Fruit fly (Drosophila melanogaster): ENCODE data around the gene GlcAT-S.
A peak's percentile ranks its signal among the peaks of the same experiment; 100 is the strongest.

Gene GlcAT-S

DNA sequence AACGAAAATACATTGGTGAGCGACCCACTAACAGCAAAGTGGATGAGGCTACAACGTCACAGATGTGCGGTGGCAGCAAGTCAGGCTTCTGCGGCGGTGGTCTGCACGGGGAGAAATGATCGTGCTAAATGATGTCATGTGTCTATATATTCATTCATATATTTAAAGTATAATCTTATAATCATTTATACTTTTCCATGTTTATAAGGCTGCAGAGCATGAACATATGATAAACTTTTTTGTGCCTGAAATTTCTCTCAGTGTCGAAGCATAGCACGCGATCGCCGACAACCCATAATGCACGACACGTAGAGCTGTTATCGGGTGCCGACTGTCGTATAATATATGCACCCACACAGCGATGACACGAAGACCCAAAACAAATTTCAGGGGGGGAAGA is 17.9 kb upstream of the GlcAT-S start (continued):
- TF ChIP-seq CG32772 (GFP tag; IDR thresholded peaks at IDR 0.05) (peak; percentile 81), Oli (tag; optimal IDR thresholded peaks at IDR 0.05) (peak; percentile 67), repo (GFP tag; optimal IDR thresholded peaks at IDR 0.05) (no peak), NC2α (GFP tag; optimal IDR thresholded peaks at IDR 0.05) (no peak), Atf6 (GFP tag; IDR thresholded peaks at IDR 0.05) (peak; percentile 28; the same call in 1 of the 2 replicates), CG14050 (GFP tag; IDR thresholded peaks at IDR 0.05) (peak; percentile 59; the same call in 2 of the 3 replicates), Drgx (GFP tag; IDR thresholded peaks at IDR 0.05) (no peak; the same call in none of the 2 replicates), Hr78 (GFP tag; optimal IDR thresholded peaks at IDR 0.05) (peak in 1 of 2 experiments; percentile 15), CG17829 (tag; optimal IDR thresholded peaks at IDR 0.05) (peak; percentile 84), CG8478 (optimal IDR thresholded peaks at IDR 0.05) (no peak), Mad (GFP tag; optimal IDR thresholded peaks at IDR 0.05) (no peak), CG31441 (GFP tag; IDR thresholded peaks at IDR 0.05) (peak; percentile 69), CG30020 (tag; optimal IDR thresholded peaks at IDR 0.05) (no peak), CG10274 (GFP tag; optimal IDR thresholded peaks at IDR 0.05) (no peak), chinmo (GFP tag; IDR thresholded peaks at IDR 0.05; ENCODE audit: partially characterized antibody) (no peak), CG11696 (GFP tag; IDR thresholded peaks at IDR 0.05) (no peak), kay (GFP tag; optimal IDR thresholded peaks at IDR 0.05) (no peak), tgo (GFP tag; IDR thresholded peaks at IDR 0.05) (peak; percentile 74), gt (GFP tag; IDR thresholded peaks at IDR 0.05) (peak; percentile 72), CG9797 (GFP tag; optimal IDR thresholded peaks at IDR 0.05) (no peak), sima (GFP tag; optimal IDR thresholded peaks at IDR 0.05) (no peak), inv (GFP tag; IDR thresholded peaks at IDR 0.05; ENCODE audit: partially characterized antibody) (no peak), pb (GFP tag; optimal IDR thresholded peaks at IDR 0.05) (no peak), Six4 (GFP tag; optimal IDR thresholded peaks at IDR 0.05) (peak; percentile 39), gcm2 (GFP tag; optimal IDR thresholded peaks at IDR 0.05) (peak; percentile 17), CG8924 (tag; optimal IDR thresholded peaks at IDR 0.05) (peak; percentile 73), HLH3B (GFP tag; IDR thresholded peaks at IDR 0.05) (peak; percentile 75), lbe (GFP tag; optimal IDR thresholded peaks at IDR 0.05) (no peak), gcm (GFP tag; optimal IDR thresholded peaks at IDR 0.05) (peak; percentile 78), CG15514 (GFP tag; optimal IDR thresholded peaks at IDR 0.05) (no peak), chm (GFP tag; IDR thresholded peaks at IDR 0.05) (peak; percentile 84), dysf (GFP tag; IDR thresholded peaks at IDR 0.05) (peak; percentile 67), Pdp1 (GFP tag; optimal IDR thresholded peaks at IDR 0.05) (peak in 1 of 2 experiments; percentile 1), CG11723 (GFP tag; optimal IDR thresholded peaks at IDR 0.05) (peak; percentile 21), Spps (tag; optimal IDR thresholded peaks at IDR 0.05) (peak; percentile 70), HHEX (GFP tag; optimal IDR thresholded peaks at IDR 0.05) (peak; percentile 8), CG6854 (GFP tag; optimal IDR thresholded peaks at IDR 0.05) (no peak), CG17359 (tag; optimal IDR thresholded peaks at IDR 0.05) (peak; percentile 60), CG7372 (GFP tag; IDR thresholded peaks at IDR 0.05) (peak; percentile 50; the same call in 1 of the 2 replicates), ap (GFP tag; IDR thresholded peaks at IDR 0.05) (peak; percentile 43), CG18764 (GFP tag; optimal IDR thresholded peaks at IDR 0.05) (peak; percentile 31), CG10267 (tag; optimal IDR thresholded peaks at IDR 0.05) (peak; percentile 77), Mrtf (GFP tag; IDR thresholded peaks at IDR 0.05) (no peak; the same call in 2 of the 3 replicates), CG4282 (GFP tag; optimal IDR thresholded peaks at IDR 0.05) (no peak), ERR (GFP tag; optimal IDR thresholded peaks at IDR 0.05) (no peak), CG4730 (GFP tag; IDR thresholded peaks at IDR 0.05) (peak; percentile 51; the same call in 1 of the 2 replicates), CG7271 (tag; optimal IDR thresholded peaks at IDR 0.05) (peak; percentile 5), CG4617 (GFP tag; optimal IDR thresholded peaks at IDR 0.05; ENCODE audit: borderline replicate concordance) (peak; percentile 16), Myb (GFP tag; optimal IDR thresholded peaks at IDR 0.05) (no peak), unc-4 (GFP tag; IDR thresholded peaks at IDR 0.05; ENCODE audit: partially characterized antibody) (no peak), CG6654 (GFP tag; optimal IDR thresholded peaks at IDR 0.05) (peak; percentile 6)

All from whole organism, embryonic.